Worm (Caenorhabditis elegans): ENCODE measurements around the gene K10B4.1.

Gene K10B4.1

ce11 chrII:155904-156303 lies 20.6 kb downstream of the K10B4.1 start, which contains the start of gene mrpl-28:
mrpl-28 (minus strand) TSS chrII:156009.
- peak; percentile 56 for TF ChIP-seq zag-1 (tag; optimal IDR thresholded peaks at IDR 0.05)
- peak; percentile 97 for TF ChIP-seq nhr-20 (tag; optimal IDR thresholded peaks at IDR 0.05)
- peak; percentile 59 for TF ChIP-seq ama-1 (optimal IDR thresholded peaks at IDR 0.05)
- TF ChIP-seq mdl-1 (tag; optimal IDR thresholded peaks at IDR 0.05) = peak in 1 of 2 experiments; percentile 85
- peak; percentile 68 for TF ChIP-seq mef-2 (tag; optimal IDR thresholded peaks at IDR 0.05)
- peak; percentile 93 for TF ChIP-seq ztf-4 (tag; optimal IDR thresholded peaks at IDR 0.05)
- TF ChIP-seq ceh-90 (tag; optimal IDR thresholded peaks at IDR 0.05) = peak; percentile 72
- TF ChIP-seq hpl-2 (GFP tag; optimal IDR thresholded peaks at IDR 0.05) = peak; percentile 33
- peak; percentile 94 to 97 (median 95) for TF ChIP-seq ceh-82 (tag; optimal IDR thresholded peaks at IDR 0.05)
- TF ChIP-seq nhr-77 (tag; optimal IDR thresholded peaks at IDR 0.05) = peak; percentile 81
- peak; percentile 48 for TF ChIP-seq nhr-28 (tag; optimal IDR thresholded peaks at IDR 0.05)
- peak; percentile 19 for TF ChIP-seq pqm-1 (tag; optimal IDR thresholded peaks at IDR 0.05)
- TF ChIP-seq nhr-237 (tag; optimal IDR thresholded peaks at IDR 0.05) = peak; percentile 65
- peak; percentile 60 for TF ChIP-seq nhr-76 (tag; optimal IDR thresholded peaks at IDR 0.05)
- TF ChIP-seq unc-98 (GFP tag; IDR thresholded peaks at IDR 0.05) = peak; percentile 82
- TF ChIP-seq blmp-1 (tag; optimal IDR thresholded peaks at IDR 0.05) = peak; percentile 60
- TF ChIP-seq lin-35 (GFP tag; optimal IDR thresholded peaks at IDR 0.05) = peak; percentile 95 to 98
- peak; percentile 98 for TF ChIP-seq snu-23 (GFP tag; optimal IDR thresholded peaks at IDR 0.05)
- peak; percentile 81 for TF ChIP-seq nhr-11 (tag; optimal IDR thresholded peaks at IDR 0.05)
- TF ChIP-seq nhr-19 (GFP tag; conservative IDR thresholded peaks at IDR 0.05) = peak; percentile 95
- peak; percentile 97 for TF ChIP-seq lin-15B (tag; optimal IDR thresholded peaks at IDR 0.05)
- peak; percentile 52 for TF ChIP-seq nhr-12 (tag; optimal IDR thresholded peaks at IDR 0.05)
- TF ChIP-seq ceh-88 (GFP tag; IDR thresholded peaks at IDR 0.05) = peak; percentile 92
- peak; percentile 90 for TF ChIP-seq jun-1 (tag; optimal IDR thresholded peaks at IDR 0.05)
- peak; percentile 94 for TF ChIP-seq isw-1 (GFP tag; IDR thresholded peaks at IDR 0.05)
- TF ChIP-seq swsn-7 (tag; optimal IDR thresholded peaks at IDR 0.05) = peak; percentile 97
- TF ChIP-seq nhr-85 (tag) = peak; percentile 98
- peak; percentile 79 for TF ChIP-seq snpc-4 (tag; optimal IDR thresholded peaks at IDR 0.05)
- TF ChIP-seq aha-1 (tag; optimal IDR thresholded peaks at IDR 0.05) = peak; percentile 69
- peak; percentile 98 for TF ChIP-seq nhr-90 (tag; optimal IDR thresholded peaks at IDR 0.05; ENCODE audit: poor library complexity)
- TF ChIP-seq hlh-4 (tag; optimal IDR thresholded peaks at IDR 0.05) = no peak
- peak; percentile 93 for TF ChIP-seq grh-1 (GFP tag; IDR thresholded peaks at IDR 0.05)
- TF ChIP-seq unc-86 (tag; optimal IDR thresholded peaks at IDR 0.05) = peak; percentile 96
- peak; percentile 97 for TF ChIP-seq mep-1 (tag; optimal IDR thresholded peaks at IDR 0.05)
- peak; percentile 72 for TF ChIP-seq sup-37 (GFP tag; optimal IDR thresholded peaks at IDR 0.05)
- TF ChIP-seq ets-5 (GFP tag; IDR thresholded peaks at IDR 0.05) = no peak
- peak; percentile 19 to 91 for TF ChIP-seq ztf-11 (tag; optimal IDR thresholded peaks at IDR 0.05)
- TF ChIP-seq C34B4.2 (tag; optimal IDR thresholded peaks at IDR 0.05) = peak; percentile 27
- peak; percentile 86 for TF ChIP-seq mab-9 (GFP tag; IDR thresholded peaks at IDR 0.05)
- peak; percentile 94 to 95 for TF ChIP-seq lsy-2 (tag; optimal IDR thresholded peaks at IDR 0.05)
- peak; percentile 93 to 98 for TF ChIP-seq efl-1 (optimal IDR thresholded peaks at IDR 0.05)
- TF ChIP-seq efl-1 (GFP tag; optimal IDR thresholded peaks at IDR 0.05 in 1 of 2) = peak; percentile 97 to 100
- peak in 1 of 2 experiments; percentile 40 for TF ChIP-seq egl-27 (tag; optimal IDR thresholded peaks at IDR 0.05)
- peak; percentile 95 for TF ChIP-seq unc-130 (tag; optimal IDR thresholded peaks at IDR 0.05)
- no peak for TF ChIP-seq efl-3 (GFP tag; optimal IDR thresholded peaks at IDR 0.05)
- TF ChIP-seq ceh-8 (GFP tag; optimal IDR thresholded peaks at IDR 0.05) = peak; percentile 92
- no peak for TF ChIP-seq tlp-1 (tag; optimal IDR thresholded peaks at IDR 0.05)
- TF ChIP-seq C16A3.4 (tag; optimal IDR thresholded peaks at IDR 0.05) = peak; percentile 95
- TF ChIP-seq ceh-63 (GFP tag; optimal IDR thresholded peaks at IDR 0.05) = no peak
- peak; percentile 97 for TF ChIP-seq tbx-2 (tag; optimal IDR thresholded peaks at IDR 0.05)
- peak; percentile 95 for TF ChIP-seq lin-14 (GFP tag; optimal IDR thresholded peaks at IDR 0.05)
- no peak for TF ChIP-seq vab-15 (tag; optimal IDR thresholded peaks at IDR 0.05)
- TF ChIP-seq xbp-1 (tag; optimal IDR thresholded peaks at IDR 0.05) = peak; percentile 96
- peak; percentile 81 for TF ChIP-seq elt-2 (tag; optimal IDR thresholded peaks at IDR 0.05)
- TF ChIP-seq pax-3 (tag; optimal IDR thresholded peaks at IDR 0.05) = peak; percentile 89
